Fruit fly (Drosophila melanogaster) whole organism, pupa: ENCODE data around the gene CheA29a.
A peak's percentile ranks its signal among the peaks of the same experiment; 100 is the strongest.

Source experiments
- CG12605 ChIP-seq: fragments of 200-800 bp; sonication (Bioruptor generic); IDR thresholded peaks from 2 replicates; pipeline ENCODE4 v1.3.6; 2022; ENCODE audit warnings: missing biosample characterization, missing genetic modification characterization
- CG14655 ChIP-seq: fragments of 200-800 bp; sonication (Bioruptor generic); optimal IDR thresholded peaks from 3 replicates; lab custom pipeline; 2017; ENCODE audit warnings: mild to moderate bottlenecking, missing biosample characterization, missing genetic modification reagents, missing genetic modification characterization
- CG17806 ChIP-seq: fragments of 200-800 bp; sonication (Bioruptor generic); optimal IDR thresholded peaks from 2 replicates; lab custom pipeline; 2018; ENCODE audit warnings: missing biosample characterization, mild to moderate bottlenecking, missing genetic modification characterization, moderate library complexity
- D1 ChIP-seq: fragments of 200-800 bp; sonication (Bioruptor generic); optimal IDR thresholded peaks from 2 replicates; lab custom pipeline; 2018; ENCODE audit warnings: missing biosample characterization, mild to moderate bottlenecking, missing genetic modification characterization, moderate library complexity
- EcR ChIP-seq: fragments of 200-800 bp; sonication (Bioruptor generic); optimal IDR thresholded peaks from 3 replicates; lab custom pipeline; 2019; ENCODE audit warnings: missing biosample characterization, missing genetic modification characterization, mild to moderate bottlenecking, moderate library complexity, missing genetic modification reagents
- Pif1A ChIP-seq: fragments of 200-800 bp; sonication (Bioruptor generic); optimal IDR thresholded peaks from 3 replicates; lab custom pipeline; 2016; ENCODE audit warnings: missing biosample characterization, missing genetic modification characterization

DNA sequence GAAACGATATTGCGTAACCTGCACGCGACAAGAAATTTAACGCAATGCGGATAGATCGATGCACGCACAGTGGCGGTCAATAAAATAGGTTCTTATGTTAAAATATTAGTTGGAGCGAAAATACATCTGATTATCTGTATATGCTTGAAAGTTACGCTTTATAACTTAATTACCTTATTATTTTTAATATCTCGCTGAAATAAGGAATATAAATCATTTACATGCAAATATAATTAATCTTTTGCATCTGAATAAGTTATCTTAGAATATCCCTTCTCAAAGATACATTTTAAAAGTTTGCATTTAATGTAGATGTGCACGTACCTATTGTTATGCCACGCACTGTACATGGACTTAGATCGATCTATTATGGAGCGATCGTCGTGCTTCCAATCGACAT lies 5.5 kb upstream of the CheA29a start:
- 0 out of 2 replicates have a peak, but pooled peaks have one; percentile 20 for TF ChIP-seq CG12605 (GFP tag; lab: Robert Waterston, UW)
- TF ChIP-seq CG14655 (GFP tag; lab: Kevin White, UChicago): peak; percentile 86
- TF ChIP-seq CG17806 (tag; lab: Kevin White, UChicago): peak; percentile 69
- peak; percentile 70 for TF ChIP-seq D1 (tag; lab: Kevin White, UChicago)
- peak; percentile 62 for TF ChIP-seq Pif1A (GFP tag; lab: Kevin White, UChicago)
- TF ChIP-seq EcR (GFP tag; lab: Kevin White, UChicago): peak; percentile 3
